Worm (Caenorhabditis elegans): ENCODE measurements around the gene alh-8.

DNA sequence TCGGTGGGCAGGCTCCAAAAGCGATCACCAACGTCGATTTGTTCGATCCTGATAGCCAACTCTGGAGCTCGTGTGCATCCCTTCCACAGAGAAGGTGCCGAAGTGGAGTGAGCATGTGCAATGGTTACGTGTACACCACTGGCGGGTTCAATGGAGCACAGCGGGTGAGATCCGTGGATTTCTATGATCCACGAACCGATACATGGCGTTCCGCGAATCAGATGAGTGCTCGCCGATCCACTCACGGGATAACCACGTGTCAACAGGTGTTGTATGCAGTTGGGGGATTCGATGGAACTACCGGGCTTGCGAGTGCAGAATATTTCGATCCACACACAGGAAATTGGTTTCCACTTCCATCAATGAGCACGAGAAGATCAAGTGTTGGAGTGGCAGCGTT, 38.0 kb upstream of the alh-8 start:
- TF ChIP-seq elt-1 (tag; optimal IDR thresholded peaks at IDR 0.05) (no peak), lin-39 (tag; optimal IDR thresholded peaks at IDR 0.05) (no peak), elt-3 (tag; optimal IDR thresholded peaks at IDR 0.05) (no peak), ceh-16 (tag; optimal IDR thresholded peaks at IDR 0.05) (no peak), lin-13 (GFP tag; optimal IDR thresholded peaks at IDR 0.05) (no peak), zag-1 (tag; optimal IDR thresholded peaks at IDR 0.05) (no peak), unc-62 (GFP tag; optimal IDR thresholded peaks at IDR 0.05) (no peak), nhr-6 (tag; optimal IDR thresholded peaks at IDR 0.05) (no peak)

Data from whole organism, L2 larva.